Worm (Caenorhabditis elegans) whole organism, young adult: ENCODE results near the gene W04G3.7.

Experiments used
- B0035.1 ChIP-seq: sonication (generic microtip); optimal IDR thresholded peaks from 2 replicates; lab custom pipeline; 2016; ENCODE audit warnings: missing genetic modification characterization, mild to moderate bottlenecking, missing compliant biosample characterization, missing genotype, missing genetic modification reagents
- F22D6.2 ChIP-seq: sonication (generic microtip); optimal IDR thresholded peaks from 2 replicates; lab custom pipeline; 2016; ENCODE audit warnings: mild to moderate bottlenecking, missing genetic modification characterization, missing compliant biosample characterization
- F55B11.4 ChIP-seq: sonication (generic microtip); optimal IDR thresholded peaks from 2 replicates; lab custom pipeline; 2016; ENCODE audit warnings: missing compliant biosample characterization, missing genetic modification characterization, borderline replicate concordance; ENCODE audit not compliant: insufficient read depth
- attf-5 ChIP-seq: fragments of 200-800 bp; sonication (Bioruptor generic); optimal IDR thresholded peaks from 2 replicates; lab custom pipeline; 2018; ENCODE audit warnings: mild to moderate bottlenecking, missing genetic modification characterization, missing compliant biosample characterization
- dpl-1 ChIP-seq: fragments of 150-350 bp; optimal IDR thresholded peaks from 2 replicates; lab custom pipeline; 2014; ENCODE audit warnings: missing biosample characterization, missing genetic modification reagents, missing genetic modification characterization
- him-1 ChIP-seq: sonication (generic microtip); optimal IDR thresholded peaks from 2 replicates; lab custom pipeline; 2016; ENCODE audit warnings: missing genotype, missing genetic modification reagents, missing genetic modification characterization, missing compliant biosample characterization
- hlh-12 ChIP-seq: sonication (generic microtip); optimal IDR thresholded peaks from 2 replicates; lab custom pipeline; 2016; ENCODE audit warnings: missing genetic modification characterization, missing compliant biosample characterization
- hrde-1 ChIP-seq: sonication (generic microtip); optimal IDR thresholded peaks from 2 replicates; lab custom pipeline; 2016; ENCODE audit warnings: missing genetic modification characterization, mild to moderate bottlenecking, missing compliant biosample characterization, moderate library complexity, missing genotype, missing genetic modification reagents, borderline replicate concordance
- nhr-179 ChIP-seq: sonication (generic microtip); optimal IDR thresholded peaks from 2 replicates; lab custom pipeline; 2016; ENCODE audit warnings: mild to moderate bottlenecking, missing genetic modification characterization, missing compliant biosample characterization
- pha-4 ChIP-seq: fragments of 150-350 bp; sonication (generic microtip); optimal IDR thresholded peaks from 2 replicates; lab custom pipeline; 2014; ENCODE audit warnings: missing biosample characterization, missing genetic modification reagents, missing genetic modification characterization
- snpc-4 ChIP-seq, 5 experiments: fragments of 150-350 bp in 1 of 5; sonication (generic microtip) in 4 of 5; optimal IDR thresholded peaks; 2 replicates each; lab custom pipeline; 2014 to 2018; ENCODE audit warnings: missing genetic modification characterization in 5 of 5, missing biosample characterization in 3 of 5, antibody characterized with exemption in 2 of 5, mild to moderate bottlenecking in 2 of 5, missing compliant biosample characterization in 2 of 5, missing genotype in 2 of 5, moderate library complexity in 2 of 5, missing genetic modification reagents in 1 of 5
- sptf-2 ChIP-seq: fragments of 200-800 bp; sonication (Bioruptor generic); optimal IDR thresholded peaks from 2 replicates; lab custom pipeline; 2018; ENCODE audit warnings: mild to moderate bottlenecking, missing genetic modification characterization, missing compliant biosample characterization
- unc-62 ChIP-seq: fragments of 150-350 bp; optimal IDR thresholded peaks from 2 replicates; lab custom pipeline; 2014; ENCODE audit warnings: missing biosample characterization, missing genetic modification reagents, missing genetic modification characterization
- ztf-18 ChIP-seq: sonication (generic microtip); optimal IDR thresholded peaks from 2 replicates; lab custom pipeline; 2016; ENCODE audit warnings: missing genotype, mild to moderate bottlenecking, missing genetic modification characterization, missing compliant biosample characterization

- TF ChIP-seq sptf-2 (GFP tag; lab: Kevin White, UChicago) (no peak), nhr-179 (tag; lab: Kevin White, UChicago) (no peak), unc-62 (GFP tag; lab: Kevin White, UChicago) (no peak), B0035.1 (tag; lab: Kevin White, UChicago) (no peak), hlh-12 (no peak), snpc-4 (GFP tag; optimal IDR thresholded peaks at IDR 0.05; lab: Kevin White, UChicago) (no peak), snpc-4 (tag; optimal IDR thresholded peaks at IDR 0.05; lab: Kevin White, UChicago) (no peak), F55B11.4 (tag; lab: Kevin White, UChicago) (no peak), hrde-1 (tag; lab: Kevin White, UChicago) (no peak), ztf-18 (no peak), attf-5 (GFP tag; lab: Kevin White, UChicago) (no peak), pha-4 (tag; lab: Kevin White, UChicago) (no peak), dpl-1 (GFP tag; lab: Kevin White, UChicago) (no peak), F22D6.2 (tag; lab: Kevin White, UChicago) (no peak), him-1 (no peak)
These were observed 4.8 kb downstream of the W04G3.7 start, which contains the start of gene sulp-7 for ce11 chrX:11080170-11080728.
